Fruit fly (Drosophila melanogaster) whole organism, embryonic: ENCODE results near the gene Mybbp1A.

ENCODE experiments used
- ATbp ChIP-seq: fragments of 200-800 bp; sonication (Bioruptor generic); optimal IDR thresholded peaks from 2 replicates; lab custom pipeline; 2017; ENCODE audit warnings: missing biosample characterization, mild to moderate bottlenecking, missing genetic modification characterization, missing genetic modification reagents
- Ada2b ChIP-seq: fragments of 200-800 bp; sonication (Bioruptor generic); IDR thresholded peaks from 2 replicates; pipeline ENCODE4 v1.3.6; 2022; ENCODE audit warnings: missing biosample characterization, missing genetic modification characterization
- Awh ChIP-seq: fragments of 200-800 bp; sonication (Bioruptor generic); IDR thresholded peaks from 2 replicates; pipeline ENCODE4, ENCODE4 v1.3.6; 2022; ENCODE audit warnings: missing biosample characterization, missing genetic modification characterization
- CG11085 ChIP-seq: fragments of 200-800 bp; sonication (Bioruptor generic); IDR thresholded peaks from 2 replicates; pipeline ENCODE4 v1.3.6; 2022; ENCODE audit warnings: missing biosample characterization, missing genetic modification characterization
- CG13123 ChIP-seq: fragments of 200-800 bp; sonication (Bioruptor generic); optimal IDR thresholded peaks from 2 replicates; lab custom pipeline; 2016; ENCODE audit warnings: missing biosample characterization, missing genetic modification characterization
- CG13287 ChIP-seq: fragments of 200-800 bp; sonication (Bioruptor generic); IDR thresholded peaks from 2 replicates; pipeline ENCODE4 v1.3.6; 2022; ENCODE audit warnings: missing biosample characterization, missing genetic modification characterization; ENCODE audit not compliant: partially characterized antibody
- CG13424 ChIP-seq: fragments of 200-800 bp; sonication (Bioruptor generic); optimal IDR thresholded peaks from 2 replicates; lab custom pipeline; 2019; ENCODE audit warnings: missing biosample characterization, mild to moderate bottlenecking, missing genetic modification characterization, moderate library complexity
- CG15073 ChIP-seq: fragments of 200-800 bp; sonication (Bioruptor generic); optimal IDR thresholded peaks from 2 replicates; lab custom pipeline; 2016; ENCODE audit warnings: missing biosample characterization, missing genetic modification characterization
- CG15601 ChIP-seq: fragments of 200-800 bp; sonication (Bioruptor generic); optimal IDR thresholded peaks from 3 replicates; lab custom pipeline; 2019; ENCODE audit warnings: missing biosample characterization, mild to moderate bottlenecking, missing genetic modification characterization, moderate library complexity
- CG17328 ChIP-seq: fragments of 200-800 bp; sonication (Bioruptor generic); IDR thresholded peaks from 2 replicates; pipeline ENCODE4 v1.3.6; 2022; ENCODE audit warnings: missing biosample characterization, missing genetic modification characterization
- CG17359 ChIP-seq: fragments of 200-800 bp; sonication (Bioruptor generic); optimal IDR thresholded peaks from 3 replicates; lab custom pipeline; 2018; ENCODE audit warnings: missing biosample characterization, mild to moderate bottlenecking, missing genetic modification characterization, moderate library complexity
- CG18262 ChIP-seq: fragments of 200-800 bp; optimal IDR thresholded peaks from 3 replicates; lab custom pipeline; 2019; ENCODE audit warnings: missing biosample characterization, mild to moderate bottlenecking, missing genetic modification characterization, moderate library complexity
- CG2889 ChIP-seq: fragments of 200-800 bp; sonication (Bioruptor generic); IDR thresholded peaks from 3 replicates; pipeline ENCODE4 v1.3.6; 2022; ENCODE audit warnings: missing biosample characterization, missing genetic modification characterization
- CG30431 ChIP-seq: fragments of 200-800 bp; sonication (Bioruptor generic); optimal IDR thresholded peaks from 2 replicates; lab custom pipeline; 2017; ENCODE audit warnings: missing biosample characterization, missing genetic modification characterization
- CG4360 ChIP-seq: fragments of 200-800 bp; sonication (Bioruptor generic); IDR thresholded peaks from 2 replicates; pipeline ENCODE4 v1.3.6; 2022; ENCODE audit warnings: missing biosample characterization, missing genetic modification characterization
- CG43689 ChIP-seq: fragments of 200-800 bp; sonication (Bioruptor generic); IDR thresholded peaks from 2 replicates; pipeline ENCODE4 v1.3.6; 2022; ENCODE audit warnings: missing biosample characterization, missing genetic modification characterization
- CG4730 ChIP-seq: fragments of 200-800 bp; sonication (Bioruptor generic); IDR thresholded peaks from 2 replicates; pipeline ENCODE4 v1.3.6; 2022; ENCODE audit warnings: missing biosample characterization, missing genetic modification characterization
- CG5180 ChIP-seq: fragments of 200-800 bp; sonication (Bioruptor generic); optimal IDR thresholded peaks from 3 replicates; lab custom pipeline; 2017; ENCODE audit warnings: missing biosample characterization, missing genetic modification characterization, mild to moderate bottlenecking, moderate library complexity, missing genetic modification reagents
- CG6765 ChIP-seq: fragments of 200-800 bp; sonication (Bioruptor generic); optimal IDR thresholded peaks from 3 replicates; lab custom pipeline; 2017; ENCODE audit warnings: missing biosample characterization, mild to moderate bottlenecking, missing genetic modification characterization
- CG6791 ChIP-seq: fragments of 200-800 bp; sonication (Bioruptor generic); IDR thresholded peaks from 3 replicates; pipeline ENCODE4 v1.3.6; 2022; ENCODE audit warnings: missing biosample characterization, missing genetic modification characterization; ENCODE audit not compliant: partially characterized antibody
- CG7745 ChIP-seq: fragments of 200-800 bp; sonication (Bioruptor generic); optimal IDR thresholded peaks from 2 replicates; lab custom pipeline; 2018; ENCODE audit warnings: missing biosample characterization, mild to moderate bottlenecking, missing genetic modification characterization, moderate library complexity
- CG7786 ChIP-seq: fragments of 200-800 bp; sonication (Bioruptor generic); optimal IDR thresholded peaks from 2 replicates; lab custom pipeline; 2016; ENCODE audit warnings: missing biosample characterization, missing genetic modification characterization
- CG8281 ChIP-seq: fragments of 200-800 bp; sonication (Bioruptor generic); optimal IDR thresholded peaks from 2 replicates; lab custom pipeline; 2018; ENCODE audit warnings: missing biosample characterization, mild to moderate bottlenecking, missing genetic modification characterization, moderate library complexity
- CG8765 ChIP-seq: fragments of 200-800 bp; sonication (Bioruptor generic); IDR thresholded peaks from 2 replicates; pipeline ENCODE4 v1.3.6; 2022; ENCODE audit warnings: missing biosample characterization, missing genetic modification characterization
- CG9437 ChIP-seq: fragments of 200-800 bp; sonication (Bioruptor generic); optimal IDR thresholded peaks from 2 replicates; lab custom pipeline; 2018; ENCODE audit warnings: missing biosample characterization, mild to moderate bottlenecking, missing genetic modification characterization
- CG9876 ChIP-seq: fragments of 200-800 bp; sonication (Bioruptor generic); optimal IDR thresholded peaks from 2 replicates; lab custom pipeline; 2016; ENCODE audit warnings: missing biosample characterization, missing genetic modification characterization
- Camta ChIP-seq: fragments of 200-800 bp; sonication (Bioruptor generic); optimal IDR thresholded peaks from 2 replicates; lab custom pipeline; 2016; ENCODE audit warnings: missing biosample characterization, missing genetic modification characterization
- Dip2 ChIP-seq: fragments of 200-800 bp; sonication (Bioruptor generic); IDR thresholded peaks from 2 replicates; pipeline ENCODE4 v1.3.6; 2022; ENCODE audit warnings: missing biosample characterization, missing genetic modification characterization
- HLH54F ChIP-seq: fragments of 200-800 bp; sonication (Bioruptor generic); optimal IDR thresholded peaks from 3 replicates; lab custom pipeline; 2016; ENCODE audit warnings: missing biosample characterization, missing genetic modification characterization
- HLHmδ ChIP-seq: fragments of 200-800 bp; sonication (Bioruptor generic); optimal IDR thresholded peaks from 2 replicates; lab custom pipeline; 2018; ENCODE audit warnings: missing biosample characterization, mild to moderate bottlenecking, missing genetic modification characterization, moderate library complexity
- Hsf ChIP-seq: fragments of 200-800 bp; sonication (Bioruptor generic); optimal IDR thresholded peaks from 3 replicates; lab custom pipeline; 2016; ENCODE audit warnings: missing biosample characterization, missing genetic modification characterization
- MESR4 ChIP-seq: fragments of 200-800 bp; sonication (Bioruptor generic); optimal IDR thresholded peaks from 2 replicates; lab custom pipeline; 2018; ENCODE audit warnings: missing biosample characterization, mild to moderate bottlenecking, missing genetic modification characterization, moderate library complexity
- Stat92E ChIP-seq, 3 experiments: fragments of >200 bp in 2 of 3; fragments of 200-800 bp in 1 of 3; sonication (Bioruptor generic) in 1 of 3; optimal IDR thresholded peaks; 2 replicates each; lab custom pipeline; 2017 to 2019; ENCODE audit warnings: missing biosample characterization in 3 of 3, missing genetic modification characterization in 3 of 3, mild to moderate bottlenecking in 1 of 3, moderate library complexity in 1 of 3
- Xbp1 ChIP-seq: fragments of 200-800 bp; sonication (Bioruptor generic); optimal IDR thresholded peaks from 3 replicates; lab custom pipeline; 2016; ENCODE audit warnings: missing biosample characterization, mild to moderate bottlenecking, missing genetic modification characterization
- az2 ChIP-seq: fragments of 200-800 bp; sonication (Bioruptor generic); optimal IDR thresholded peaks from 3 replicates; lab custom pipeline; 2016; ENCODE audit warnings: missing biosample characterization, missing genetic modification characterization
- bigmax ChIP-seq: fragments of 200-800 bp; sonication (Bioruptor generic); optimal IDR thresholded peaks from 2 replicates; lab custom pipeline; 2018; ENCODE audit warnings: missing biosample characterization, mild to moderate bottlenecking, missing genetic modification characterization
- corto ChIP-seq: fragments of 200-800 bp; sonication (Bioruptor generic); optimal IDR thresholded peaks from 2 replicates; lab custom pipeline; 2016; ENCODE audit warnings: missing biosample characterization, mild to moderate bottlenecking, missing genetic modification characterization, moderate library complexity
- cwo ChIP-seq: fragments of 200-800 bp; sonication (Bioruptor generic); optimal IDR thresholded peaks from 3 replicates; lab custom pipeline; 2017; ENCODE audit warnings: missing biosample characterization, missing genetic modification characterization, mild to moderate bottlenecking, moderate library complexity, missing genetic modification reagents
- dimm ChIP-seq: fragments of 200-800 bp; sonication (Bioruptor generic); IDR thresholded peaks from 2 replicates; pipeline ENCODE4 v1.3.6; 2022; ENCODE audit warnings: missing biosample characterization, missing genetic modification characterization
- dm ChIP-seq: fragments of 200-800 bp; sonication (Bioruptor generic); optimal IDR thresholded peaks from 3 replicates; lab custom pipeline; 2016; ENCODE audit warnings: missing biosample characterization, missing genetic modification characterization
- exex ChIP-seq: fragments of 200-800 bp; sonication (Bioruptor generic); optimal IDR thresholded peaks from 4 replicates; lab custom pipeline; 2018; ENCODE audit warnings: missing biosample characterization, mild to moderate bottlenecking, missing genetic modification characterization, moderate library complexity
- hth ChIP-seq: fragments of >200 bp; optimal IDR thresholded peaks from 2 replicates; lab custom pipeline; 2017; ENCODE audit warnings: inconsistent platforms
- kah ChIP-seq: fragments of 200-800 bp; sonication (Bioruptor generic); optimal IDR thresholded peaks from 2 replicates; lab custom pipeline; 2018; ENCODE audit warnings: missing biosample characterization, mild to moderate bottlenecking, missing genetic modification characterization
- klu ChIP-seq: fragments of 200-800 bp; sonication (Bioruptor generic); IDR thresholded peaks from 2 replicates; pipeline ENCODE4 v1.3.6; 2022; ENCODE audit warnings: missing biosample characterization, missing genetic modification characterization
- maf-S ChIP-seq: fragments of 200-800 bp; sonication (Bioruptor generic); optimal IDR thresholded peaks from 2 replicates; lab custom pipeline; 2016; ENCODE audit warnings: missing biosample characterization, missing genetic modification characterization
- row ChIP-seq: fragments of 200-800 bp; sonication (Bioruptor generic); IDR thresholded peaks from 3 replicates; pipeline ENCODE4 v1.3.6; 2022; ENCODE audit warnings: missing biosample characterization, missing genetic modification characterization
- ssp ChIP-seq: fragments of 200-800 bp; sonication (Bioruptor generic); IDR thresholded peaks from 2 replicates; pipeline ENCODE4 v1.3.6; 2022; ENCODE audit warnings: missing biosample characterization, missing genetic modification characterization
- tgo ChIP-seq: fragments of 200-800 bp; sonication (Bioruptor generic); IDR thresholded peaks from 3 replicates; pipeline ENCODE4 v1.3.6; 2022; ENCODE audit warnings: missing biosample characterization, missing genetic modification characterization
- tna ChIP-seq: fragments of 200-800 bp; sonication (Bioruptor generic); IDR thresholded peaks from 2 replicates; pipeline ENCODE4 v1.3.6; 2022; ENCODE audit warnings: missing biosample characterization, missing genetic modification characterization; ENCODE audit not compliant: partially characterized antibody
- unc-4 ChIP-seq: fragments of 200-800 bp; sonication (Bioruptor generic); IDR thresholded peaks from 2 replicates; pipeline ENCODE4 v1.3.6; 2022; ENCODE audit warnings: missing biosample characterization, missing genetic modification characterization; ENCODE audit not compliant: partially characterized antibody
- yki ChIP-seq: fragments of >200 bp; optimal IDR thresholded peaks from 3 replicates; lab custom pipeline; 2018

The Mybbp1A gene

dm6 chrX:621132-621555 lies 8.4 kb upstream of the Mybbp1A start, which contains the start of the genes CG13365 and Vsp37A (continued):
- no peak for TF ChIP-seq HLHmδ (GFP tag; lab: Kevin White, UChicago)
- TF ChIP-seq CG4360 (GFP tag; lab: Robert Waterston, UW), result peak; percentile 22; the same call in 1 of the 2 replicates
- TF ChIP-seq Ada2b (GFP tag; lab: Robert Waterston, UW), result no peak
- no peak for TF ChIP-seq CG15073 (GFP tag; lab: Kevin White, UChicago)
- peak; percentile 21 for TF ChIP-seq exex (tag; lab: Kevin White, UChicago)
- TF ChIP-seq dimm (GFP tag; lab: Robert Waterston, UW), result no peak
- TF ChIP-seq MESR4 (GFP tag; lab: Kevin White, UChicago), result no peak
- TF ChIP-seq row (GFP tag; lab: Robert Waterston, UW), result peak; percentile 85
- peak; percentile 35; the same call in 1 of the 2 replicates for TF ChIP-seq CG4730 (GFP tag; lab: Robert Waterston, UW)
- TF ChIP-seq yki (lab: Kevin White, UChicago), result no peak
- TF ChIP-seq Camta (GFP tag; lab: Kevin White, UChicago), result peak; percentile 45
- peak; percentile 5 for TF ChIP-seq CG9437 (GFP tag; lab: Kevin White, UChicago)
- TF ChIP-seq CG6791, result no peak
- no peak for TF ChIP-seq CG30431 (GFP tag; lab: Kevin White, UChicago)
- peak; percentile 36 for TF ChIP-seq CG5180 (GFP tag; lab: Kevin White, UChicago)
- TF ChIP-seq ssp (GFP tag; lab: Robert Waterston, UW), result no peak
- no peak for TF ChIP-seq hth (lab: Kevin White, UChicago)
- no peak for TF ChIP-seq CG2889 (GFP tag; lab: Robert Waterston, UW)
- no peak for TF ChIP-seq HLH54F (GFP tag; lab: Kevin White, UChicago)
- TF ChIP-seq kah (GFP tag; lab: Kevin White, UChicago), result no peak
- TF ChIP-seq CG7745 (tag; lab: Kevin White, UChicago), result no peak
- peak; percentile 31 for TF ChIP-seq CG17359 (tag; lab: Kevin White, UChicago)
- TF ChIP-seq maf-S, result peak; percentile 25
- TF ChIP-seq Xbp1, result peak; percentile 50
- TF ChIP-seq CG43689 (GFP tag; lab: Robert Waterston, UW), result no peak
- peak; percentile 29; the same call in 1 of the 2 replicates for TF ChIP-seq klu (GFP tag; lab: Robert Waterston, UW)
- no peak for TF ChIP-seq Stat92E (GFP tag; optimal IDR thresholded peaks at IDR 0.05; lab: Kevin White, UChicago)
- TF ChIP-seq Dip2, result no peak
- TF ChIP-seq CG8765 (GFP tag; lab: Robert Waterston, UW), result no peak
- peak; percentile 64 for TF ChIP-seq CG13424 (tag; lab: Kevin White, UChicago)
- TF ChIP-seq dm (GFP tag; lab: Kevin White, UChicago), result peak; percentile 39
- TF ChIP-seq Hsf (GFP tag; lab: Kevin White, UChicago), result peak; percentile 51
- TF ChIP-seq bigmax (GFP tag; lab: Kevin White, UChicago), result no peak
- TF ChIP-seq CG8281 (tag; lab: Kevin White, UChicago), result no peak
- peak; percentile 52 for TF ChIP-seq CG7786 (GFP tag; lab: Kevin White, UChicago)
- 0 out of 2 replicates have a peak, but pooled peaks have one; percentile 23 for TF ChIP-seq unc-4
- TF ChIP-seq tgo (GFP tag; lab: Robert Waterston, UW), result peak; percentile 31; the same call in 2 of the 3 replicates
- peak; percentile 37; the same call in 1 of the 2 replicates for TF ChIP-seq CG17328 (GFP tag; lab: Robert Waterston, UW)
- no peak for TF ChIP-seq corto
- TF ChIP-seq ATbp (GFP tag; lab: Kevin White, UChicago), result peak; percentile 57
- no peak for TF ChIP-seq cwo (GFP tag; lab: Kevin White, UChicago)
- peak; percentile 47 for TF ChIP-seq CG9876 (GFP tag; lab: Kevin White, UChicago)
- TF ChIP-seq CG15601 (tag; lab: Kevin White, UChicago), result peak; percentile 38
- peak; percentile 7 for TF ChIP-seq CG13123
- TF ChIP-seq Awh, result no peak; the same call in 1 of the 2 replicates
- TF ChIP-seq CG13287 (GFP tag; lab: Robert Waterston, UW), result no peak
- TF ChIP-seq az2, result peak; percentile 42
- TF ChIP-seq CG18262 (tag; lab: Kevin White, UChicago), result peak; percentile 32
- TF ChIP-seq CG11085, result peak; percentile 60; the same call in 1 of the 2 replicates
- TF ChIP-seq CG6765 (GFP tag; lab: Kevin White, UChicago), result no peak
- TF ChIP-seq tna (GFP tag; lab: Robert Waterston, UW), result no peak
